Fruit fly (Drosophila melanogaster) whole organism, embryonic: ENCODE data around the gene CG16734.

Experiments
- Atf-2 ChIP-seq: fragments of 200-800 bp; sonication (Bioruptor generic); optimal IDR thresholded peaks from 2 replicates; lab custom pipeline; 2016; ENCODE audit warnings: missing biosample characterization, missing genetic modification characterization
- Bdp1 ChIP-seq: fragments of 200-800 bp; sonication (Bioruptor generic); optimal IDR thresholded peaks from 3 replicates; lab custom pipeline; 2016; ENCODE audit warnings: missing biosample characterization, missing genetic modification characterization
- CG10267 ChIP-seq: fragments of 200-800 bp; sonication (Bioruptor generic); optimal IDR thresholded peaks from 2 replicates; lab custom pipeline; 2018; ENCODE audit warnings: missing biosample characterization, mild to moderate bottlenecking, missing genetic modification characterization, moderate library complexity
- CG10431 ChIP-seq: fragments of 200-800 bp; sonication (Bioruptor generic); optimal IDR thresholded peaks from 3 replicates; lab custom pipeline; 2018; ENCODE audit warnings: missing biosample characterization, mild to moderate bottlenecking, missing genetic modification characterization
- CG11504 ChIP-seq: fragments of 200-800 bp; sonication (Bioruptor generic); optimal IDR thresholded peaks from 3 replicates; lab custom pipeline; 2019; ENCODE audit warnings: missing biosample characterization, mild to moderate bottlenecking, missing genetic modification characterization, moderate library complexity
- CG12071 ChIP-seq: fragments of 200-800 bp; sonication (Bioruptor generic); optimal IDR thresholded peaks from 3 replicates; lab custom pipeline; 2018; ENCODE audit warnings: missing biosample characterization, mild to moderate bottlenecking, missing genetic modification characterization
- CG12391 ChIP-seq: fragments of 200-800 bp; sonication (Bioruptor generic); optimal IDR thresholded peaks from 3 replicates; lab custom pipeline; 2018; ENCODE audit warnings: missing biosample characterization, mild to moderate bottlenecking, missing genetic modification characterization, moderate library complexity
- CG15269 ChIP-seq: fragments of 200-800 bp; sonication (Bioruptor generic); optimal IDR thresholded peaks from 2 replicates; lab custom pipeline; 2018; ENCODE audit warnings: missing biosample characterization, mild to moderate bottlenecking, missing genetic modification characterization, moderate library complexity
- CG16815 ChIP-seq: fragments of 200-800 bp; sonication (Bioruptor generic); optimal IDR thresholded peaks from 3 replicates; lab custom pipeline; 2017; ENCODE audit warnings: missing biosample characterization, mild to moderate bottlenecking, missing genetic modification characterization
- CG17568 ChIP-seq: fragments of 200-800 bp; sonication (Bioruptor generic); optimal IDR thresholded peaks from 2 replicates; lab custom pipeline; 2018; ENCODE audit warnings: missing biosample characterization, mild to moderate bottlenecking, missing genetic modification characterization, moderate library complexity
- CG17612 ChIP-seq: fragments of 200-800 bp; sonication (Bioruptor generic); IDR thresholded peaks from 2 replicates; pipeline ENCODE4 v1.3.6; 2022; ENCODE audit warnings: missing biosample characterization, missing genetic modification characterization
- CG32532 ChIP-seq: fragments of 200-800 bp; sonication (Bioruptor generic); IDR thresholded peaks from 2 replicates; pipeline ENCODE4 v1.3.6; 2022; ENCODE audit warnings: missing biosample characterization, missing genetic modification characterization
- CG33557 ChIP-seq: fragments of 200-800 bp; sonication (Bioruptor generic); optimal IDR thresholded peaks from 2 replicates; lab custom pipeline; 2019; ENCODE audit warnings: missing biosample characterization, mild to moderate bottlenecking, missing genetic modification characterization, moderate library complexity
- CG34224 ChIP-seq: fragments of 200-800 bp; sonication (Bioruptor generic); IDR thresholded peaks from 3 replicates; pipeline ENCODE4 v1.3.6; 2022; ENCODE audit warnings: missing biosample characterization, missing genetic modification characterization; ENCODE audit not compliant: partially characterized antibody
- CG3838 ChIP-seq: fragments of 200-800 bp; sonication (Bioruptor generic); optimal IDR thresholded peaks from 3 replicates; lab custom pipeline; 2016; ENCODE audit warnings: missing biosample characterization, missing genetic modification characterization
- CG4328 ChIP-seq: fragments of 200-800 bp; sonication (Bioruptor generic); optimal IDR thresholded peaks from 3 replicates; lab custom pipeline; 2017; ENCODE audit warnings: missing biosample characterization, missing genetic modification reagents, missing genetic modification characterization
- CG43689 ChIP-seq: fragments of 200-800 bp; sonication (Bioruptor generic); IDR thresholded peaks from 2 replicates; pipeline ENCODE4 v1.3.6; 2022; ENCODE audit warnings: missing biosample characterization, missing genetic modification characterization
- CG4854 ChIP-seq: fragments of 200-800 bp; sonication (Bioruptor generic); optimal IDR thresholded peaks from 2 replicates; lab custom pipeline; 2016; ENCODE audit warnings: missing biosample characterization, missing genetic modification characterization, inconsistent platforms
- CG6254 ChIP-seq: fragments of 200-800 bp; sonication (Bioruptor generic); optimal IDR thresholded peaks from 3 replicates; lab custom pipeline; 2017; ENCODE audit warnings: mild to moderate bottlenecking, missing biosample characterization, missing genetic modification reagents, missing genetic modification characterization
- CG6683 ChIP-seq: fragments of 200-800 bp; sonication (Bioruptor generic); optimal IDR thresholded peaks from 2 replicates; lab custom pipeline; 2017; ENCODE audit warnings: missing biosample characterization, mild to moderate bottlenecking, missing genetic modification characterization, missing genetic modification reagents
- CG6813 ChIP-seq: fragments of 200-800 bp; sonication (Bioruptor generic); optimal IDR thresholded peaks from 2 replicates; lab custom pipeline; 2017; ENCODE audit warnings: missing biosample characterization, missing genetic modification characterization, mild to moderate bottlenecking, moderate library complexity, missing genetic modification reagents
- CG7745 ChIP-seq: fragments of 200-800 bp; sonication (Bioruptor generic); optimal IDR thresholded peaks from 2 replicates; lab custom pipeline; 2018; ENCODE audit warnings: missing biosample characterization, mild to moderate bottlenecking, missing genetic modification characterization, moderate library complexity
- CG7928 ChIP-seq: fragments of 200-800 bp; sonication (Bioruptor generic); optimal IDR thresholded peaks from 2 replicates; lab custom pipeline; 2017; ENCODE audit warnings: missing biosample characterization, mild to moderate bottlenecking, missing genetic modification characterization
- CG9876 ChIP-seq: fragments of 200-800 bp; sonication (Bioruptor generic); optimal IDR thresholded peaks from 2 replicates; lab custom pipeline; 2016; ENCODE audit warnings: missing biosample characterization, missing genetic modification characterization
- Camta ChIP-seq: fragments of 200-800 bp; sonication (Bioruptor generic); optimal IDR thresholded peaks from 2 replicates; lab custom pipeline; 2016; ENCODE audit warnings: missing biosample characterization, missing genetic modification characterization
- CkIIα-i1 ChIP-seq: fragments of 200-800 bp; sonication (Bioruptor generic); IDR thresholded peaks from 2 replicates; pipeline ENCODE4 v1.3.6; 2022; ENCODE audit warnings: missing biosample characterization, missing genetic modification characterization
- CrebB ChIP-seq: fragments of 200-800 bp; sonication (Bioruptor generic); optimal IDR thresholded peaks from 3 replicates; lab custom pipeline; 2018; ENCODE audit warnings: missing biosample characterization, mild to moderate bottlenecking, missing genetic modification characterization
- Doc2 ChIP-seq: fragments of 200-800 bp; sonication (Bioruptor generic); IDR thresholded peaks from 2 replicates; pipeline ENCODE4 v1.3.6; 2022; ENCODE audit warnings: missing biosample characterization, missing genetic modification characterization
- Drgx ChIP-seq: fragments of 200-800 bp; sonication (Bioruptor generic); IDR thresholded peaks from 2 replicates; pipeline ENCODE4 v1.3.6; 2022; ENCODE audit warnings: missing biosample characterization, missing genetic modification characterization
- Hand ChIP-seq: fragments of 200-800 bp; sonication (Bioruptor generic); optimal IDR thresholded peaks from 2 replicates; lab custom pipeline; 2017; ENCODE audit warnings: mild to moderate bottlenecking, missing biosample characterization, missing genetic modification reagents, missing genetic modification characterization
- Jarid2 ChIP-seq: fragments of 200-800 bp; sonication (Bioruptor generic); optimal IDR thresholded peaks from 3 replicates; lab custom pipeline; 2017; ENCODE audit warnings: mild to moderate bottlenecking, missing biosample characterization, missing genetic modification reagents, missing genetic modification characterization
- Mrtf ChIP-seq: fragments of 200-800 bp; sonication (Bioruptor generic); IDR thresholded peaks from 3 replicates; pipeline ENCODE4 v1.3.6; 2022; ENCODE audit warnings: missing biosample characterization, missing genetic modification characterization
- Ptx1 ChIP-seq: fragments of 200-800 bp; sonication (Bioruptor generic); IDR thresholded peaks from 2 replicates; pipeline ENCODE4 v1.3.6; 2022; ENCODE audit warnings: missing biosample characterization, missing genetic modification characterization
- Rfx ChIP-seq: fragments of 200-800 bp; sonication (Bioruptor generic); IDR thresholded peaks from 2 replicates; pipeline ENCODE4 v1.3.6; 2022; ENCODE audit warnings: missing biosample characterization, missing genetic modification characterization
- Rx ChIP-seq: fragments of 200-800 bp; sonication (Bioruptor generic); IDR thresholded peaks from 2 replicates; pipeline ENCODE4 v1.3.6; 2022; ENCODE audit warnings: missing biosample characterization, missing genetic modification characterization
- abd-A ChIP-seq: fragments of 200-800 bp; sonication (Bioruptor generic); optimal IDR thresholded peaks from 3 replicates; lab custom pipeline; 2019; ENCODE audit warnings: missing biosample characterization, mild to moderate bottlenecking, missing genetic modification characterization, moderate library complexity
- al ChIP-seq: fragments of 200-800 bp; sonication (Bioruptor generic); IDR thresholded peaks from 2 replicates; pipeline ENCODE4 v1.3.6; 2022; ENCODE audit warnings: missing biosample characterization, missing genetic modification characterization
- ash1 ChIP-seq: fragments of 200-800 bp; sonication (Bioruptor generic); optimal IDR thresholded peaks from 2 replicates; lab custom pipeline; 2018; ENCODE audit warnings: missing biosample characterization, mild to moderate bottlenecking, missing genetic modification characterization
- btn ChIP-seq: fragments of 200-800 bp; sonication (Bioruptor generic); optimal IDR thresholded peaks from 2 replicates; lab custom pipeline; 2016; ENCODE audit warnings: missing biosample characterization, missing genetic modification characterization
- cato ChIP-seq: fragments of 200-800 bp; sonication (Bioruptor generic); optimal IDR thresholded peaks from 2 replicates; lab custom pipeline; 2016; ENCODE audit warnings: missing biosample characterization, missing genetic modification characterization, borderline replicate concordance
- cwo ChIP-seq: fragments of 200-800 bp; sonication (Bioruptor generic); optimal IDR thresholded peaks from 3 replicates; lab custom pipeline; 2017; ENCODE audit warnings: missing biosample characterization, missing genetic modification characterization, mild to moderate bottlenecking, moderate library complexity, missing genetic modification reagents
- jumu ChIP-seq: fragments of 200-800 bp; sonication (Bioruptor generic); optimal IDR thresholded peaks from 3 replicates; lab custom pipeline; 2016; ENCODE audit warnings: missing biosample characterization, missing genetic modification characterization
- kah ChIP-seq: fragments of 200-800 bp; sonication (Bioruptor generic); optimal IDR thresholded peaks from 2 replicates; lab custom pipeline; 2018; ENCODE audit warnings: missing biosample characterization, mild to moderate bottlenecking, missing genetic modification characterization
- lov ChIP-seq, 2 experiments: fragments of 200-800 bp in 1 of 2; fragments of >200 bp in 1 of 2; sonication (Bioruptor generic) in 1 of 2; IDR thresholded peaks in 1 of 2; optimal IDR thresholded peaks in 1 of 2; 2 replicates in 1 of 2; 3 replicates in 1 of 2; pipeline versions ENCODE4 v1.3.6 to Lab custom; 2017 to 2022; ENCODE audit warnings: missing biosample characterization in 1 of 2, missing genetic modification characterization in 1 of 2
- pb ChIP-seq: fragments of 200-800 bp; sonication (Bioruptor generic); optimal IDR thresholded peaks from 3 replicates; lab custom pipeline; 2016; ENCODE audit warnings: missing biosample characterization, missing genetic modification characterization
- pho ChIP-seq: fragments of 200-800 bp; sonication (Bioruptor generic); optimal IDR thresholded peaks from 2 replicates; lab custom pipeline; 2016; ENCODE audit warnings: missing biosample characterization, missing genetic modification characterization
- usp ChIP-seq: fragments of >200 bp; optimal IDR thresholded peaks from 2 replicates; lab custom pipeline; 2017; ENCODE audit warnings: missing biosample characterization, missing genetic modification characterization
- wdn ChIP-seq: fragments of 200-800 bp; sonication (Bioruptor generic); IDR thresholded peaks from 2 replicates; pipeline ENCODE4 v1.3.6; 2022; ENCODE audit warnings: missing biosample characterization, missing genetic modification characterization
- wor ChIP-seq: fragments of 200-800 bp; sonication (Bioruptor generic); IDR thresholded peaks from 2 replicates; pipeline ENCODE4 v1.3.6; 2022; ENCODE audit warnings: missing biosample characterization, missing genetic modification characterization
- zen ChIP-seq: fragments of 200-800 bp; sonication (Bioruptor generic); optimal IDR thresholded peaks from 3 replicates; lab custom pipeline; 2018; ENCODE audit warnings: missing biosample characterization, mild to moderate bottlenecking, missing genetic modification characterization, moderate library complexity

Gene CG16734

dm6 chr3R:9227330-9227729 lies 27.5 kb upstream of the CG16734 start (continued):
- no peak for TF ChIP-seq Jarid2
- no peak for TF ChIP-seq pb (GFP tag; lab: Kevin White, UChicago)
- no peak for TF ChIP-seq CG34224 (GFP tag; lab: Robert Waterston, UW)
- TF ChIP-seq CG3838 (GFP tag; lab: Kevin White, UChicago): no peak
- TF ChIP-seq Hand: no peak
- peak; percentile 85 for TF ChIP-seq CG11504 (tag; lab: Kevin White, UChicago)
- peak; percentile 54 for TF ChIP-seq Rx (GFP tag; lab: Robert Waterston, UW)
- TF ChIP-seq cato (GFP tag; lab: Kevin White, UChicago): no peak
- TF ChIP-seq CG10431 (GFP tag; lab: Kevin White, UChicago): no peak
- peak; percentile 83 for TF ChIP-seq CG15269 (tag; lab: Kevin White, UChicago)
- TF ChIP-seq Drgx (GFP tag; lab: Robert Waterston, UW): peak; percentile 95
- TF ChIP-seq ash1 (GFP tag; lab: Kevin White, UChicago): no peak
- peak; percentile 86 for TF ChIP-seq Ptx1 (GFP tag; lab: Robert Waterston, UW)
- no peak for TF ChIP-seq Bdp1 (GFP tag; lab: Kevin White, UChicago)
- TF ChIP-seq CG6813: no peak
- TF ChIP-seq CG33557: no peak
- TF ChIP-seq al (GFP tag; lab: Robert Waterston, UW): peak; percentile 88
- TF ChIP-seq CG17612: peak; percentile 70
- TF ChIP-seq CG12071 (GFP tag; lab: Kevin White, UChicago): no peak
- no peak for TF ChIP-seq CG4328 (GFP tag; lab: Kevin White, UChicago)
- TF ChIP-seq CG16815 (GFP tag; lab: Kevin White, UChicago): peak; percentile 51
- TF ChIP-seq btn: no peak
- no peak for TF ChIP-seq CG7745 (tag; lab: Kevin White, UChicago)
- TF ChIP-seq CG6254: no peak
- no peak for TF ChIP-seq CrebB
- TF ChIP-seq CG43689: peak; percentile 30; the same call in 1 of the 2 replicates
- TF ChIP-seq Doc2 (GFP tag; lab: Robert Waterston, UW): no peak
- no peak for TF ChIP-seq CG9876 (GFP tag; lab: Kevin White, UChicago)
- TF ChIP-seq cwo (GFP tag; lab: Kevin White, UChicago): peak; percentile 30
- peak; percentile 89 for TF ChIP-seq CG32532 (GFP tag; lab: Robert Waterston, UW)
- peak; percentile 25 for TF ChIP-seq zen (tag; lab: Kevin White, UChicago)
- no peak for TF ChIP-seq Camta (GFP tag; lab: Kevin White, UChicago)
- peak; percentile 26; the same call in 1 of the 2 replicates for TF ChIP-seq wor (GFP tag; lab: Robert Waterston, UW)
- TF ChIP-seq CG6683: peak; percentile 51
- TF ChIP-seq usp (GFP tag; lab: Kevin White, UChicago): no peak
- peak; percentile 22 for TF ChIP-seq CG7928 (GFP tag; lab: Kevin White, UChicago)
- peak; percentile 51 for TF ChIP-seq CG10267
- TF ChIP-seq CG12391 (tag; lab: Kevin White, UChicago): peak; percentile 75
- TF ChIP-seq wdn (GFP tag; lab: Robert Waterston, UW): peak; percentile 49; the same call in 1 of the 2 replicates
- peak; percentile 90 for TF ChIP-seq Rfx (GFP tag; lab: Robert Waterston, UW)
- TF ChIP-seq CG4854 (GFP tag; lab: Kevin White, UChicago): no peak
- no peak for TF ChIP-seq pho
- TF ChIP-seq lov (optimal IDR thresholded peaks at IDR 0.05; lab: Kevin White, UChicago): no peak
- no peak for TF ChIP-seq lov (GFP tag; IDR thresholded peaks at IDR 0.05; lab: Robert Waterston, UW)
- TF ChIP-seq Mrtf: no peak; the same call in 1 of the 3 replicates
- no peak for TF ChIP-seq Atf-2
- TF ChIP-seq kah (GFP tag; lab: Kevin White, UChicago): no peak
- TF ChIP-seq abd-A (tag; lab: Kevin White, UChicago): no peak
- TF ChIP-seq jumu: no peak
- peak; percentile 3 for TF ChIP-seq CG17568 (GFP tag; lab: Kevin White, UChicago)
- TF ChIP-seq CkIIα-i1 (GFP tag; lab: Robert Waterston, UW): 0 out of 2 replicates have a peak, but pooled peaks have one; percentile 56
